Fruit fly (Drosophila melanogaster): ENCODE results near the gene Rpt3R.

The Rpt3R gene

DNA sequence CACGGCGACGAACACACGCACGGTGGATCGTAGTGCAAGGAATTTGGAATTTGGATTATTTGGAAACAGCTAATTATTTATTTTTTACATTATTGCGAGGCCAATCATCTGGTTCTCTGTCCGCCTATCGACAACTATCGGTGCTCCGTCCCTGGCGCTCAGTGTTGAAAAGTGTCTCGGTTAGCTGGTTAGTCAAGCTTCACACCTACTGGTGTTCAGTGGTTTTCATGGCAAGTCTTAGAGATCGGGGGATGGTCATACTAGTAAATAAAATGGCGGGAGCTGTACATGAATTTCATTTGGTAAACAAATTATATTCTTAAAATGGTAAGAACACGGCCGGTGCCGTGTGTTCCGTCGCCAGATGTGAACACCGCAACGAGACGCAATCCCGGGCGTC is 45.4 kb downstream of the Rpt3R start, which contains the start of the genes trbd and dmt (continued):
- TF ChIP-seq Fer1 (GFP tag; optimal IDR thresholded peaks at IDR 0.05) (no peak), PHDP (tag; optimal IDR thresholded peaks at IDR 0.05) (no peak), CG6813 (GFP tag; optimal IDR thresholded peaks at IDR 0.05) (no peak), CG11695 (GFP tag; IDR thresholded peaks at IDR 0.05) (no peak), hth (optimal IDR thresholded peaks at IDR 0.05) (no peak), BtbVII (GFP tag; optimal IDR thresholded peaks at IDR 0.05) (no peak), CG2678 (tag; optimal IDR thresholded peaks at IDR 0.05) (no peak), CG13424 (tag; optimal IDR thresholded peaks at IDR 0.05) (no peak), CG1792 (GFP tag; optimal IDR thresholded peaks at IDR 0.05) (peak; percentile 69), CG8388 (GFP tag; optimal IDR thresholded peaks at IDR 0.05) (no peak), Dp (GFP tag; optimal IDR thresholded peaks at IDR 0.05) (peak; percentile 84), nau (GFP tag; optimal IDR thresholded peaks at IDR 0.05) (no peak), en (GFP tag; optimal IDR thresholded peaks at IDR 0.05) (no peak), Dip3 (GFP tag; optimal IDR thresholded peaks at IDR 0.05) (peak; percentile 85), tna (GFP tag; IDR thresholded peaks at IDR 0.05; ENCODE audit: partially characterized antibody) (no peak), Hand (GFP tag; optimal IDR thresholded peaks at IDR 0.05) (no peak), CG15514 (GFP tag; optimal IDR thresholded peaks at IDR 0.05) (peak; percentile 92), CG10267 (tag; optimal IDR thresholded peaks at IDR 0.05) (peak; percentile 98), gce (GFP tag; IDR thresholded peaks at IDR 0.05) (no peak), CG15601 (tag; optimal IDR thresholded peaks at IDR 0.05) (no peak), CG13123 (GFP tag; optimal IDR thresholded peaks at IDR 0.05) (peak; percentile 40), Lim3 (GFP tag; IDR thresholded peaks at IDR 0.05) (no peak), CG8359 (GFP tag; optimal IDR thresholded peaks at IDR 0.05; ENCODE audit: borderline replicate concordance) (no peak), ci (GFP tag; IDR thresholded peaks at IDR 0.05) (no peak), eve (GFP tag; optimal IDR thresholded peaks at IDR 0.05) (no peak), CG18764 (GFP tag; optimal IDR thresholded peaks at IDR 0.05) (peak; percentile 22), CG4328 (GFP tag; optimal IDR thresholded peaks at IDR 0.05) (no peak), ewg (GFP tag; optimal IDR thresholded peaks at IDR 0.05) (no peak), E2f2 (GFP tag; IDR thresholded peaks at IDR 0.05) (no peak), grn (GFP tag; optimal IDR thresholded peaks at IDR 0.05) (no peak), kay (GFP tag; optimal IDR thresholded peaks at IDR 0.05) (no peak), danr (GFP tag; IDR thresholded peaks at IDR 0.05) (no peak), D19A (tag; optimal IDR thresholded peaks at IDR 0.05) (no peak), Fer3 (tag; optimal IDR thresholded peaks at IDR 0.05) (no peak), dpn (GFP tag; optimal IDR thresholded peaks at IDR 0.05) (peak in 1 of 2 experiments; percentile 74), Vsx1 (GFP tag; optimal IDR thresholded peaks at IDR 0.05) (peak; percentile 99), gcm (GFP tag; optimal IDR thresholded peaks at IDR 0.05) (no peak), Lpt (GFP tag; optimal IDR thresholded peaks at IDR 0.05) (no peak), CG9437 (GFP tag; optimal IDR thresholded peaks at IDR 0.05) (no peak), MBD-R2 (GFP tag; IDR thresholded peaks at IDR 0.05) (no peak), Atf-2 (GFP tag; optimal IDR thresholded peaks at IDR 0.05) (peak; percentile 17), CG14667 (GFP tag; IDR thresholded peaks at IDR 0.05) (no peak), tio (GFP tag; optimal IDR thresholded peaks at IDR 0.05) (no peak), Mad (GFP tag; optimal IDR thresholded peaks at IDR 0.05) (peak; percentile 58), ftz-f1 (GFP tag; optimal IDR thresholded peaks at IDR 0.05) (peak; percentile 97), CG12659 (GFP tag; optimal IDR thresholded peaks at IDR 0.05) (peak; percentile 95), crol (GFP tag; IDR thresholded peaks at IDR 0.05) (no peak), CG10543 (GFP tag; optimal IDR thresholded peaks at IDR 0.05) (no peak), pan (optimal IDR thresholded peaks at IDR 0.05) (no peak), pan (GFP tag; optimal IDR thresholded peaks at IDR 0.05 in 1 of 2, IDR thresholded peaks at IDR 0.05 in 1 of 2) (no peak), CG4820 (GFP tag; optimal IDR thresholded peaks at IDR 0.05) (peak; percentile 30), ttk (GFP tag; IDR thresholded peaks at IDR 0.05) (no peak)
